Worm (Caenorhabditis elegans) whole organism, young adult: Measurements from ENCODE around the gene K09F6.10.

Experiments used
- C06A6.2 ChIP-seq: fragments of 200-800 bp; sonication (Bioruptor generic); conservative IDR thresholded peaks from 2 replicates; pipeline ENCODE4 v1.3.6; 2022; ENCODE audit warnings: missing genetic modification characterization, missing compliant biosample characterization
- D2030.7 ChIP-seq: fragments of 200-800 bp; sonication (Bioruptor generic); IDR thresholded peaks from 2 replicates; pipeline ENCODE4 v1.3.6; 2022; ENCODE audit warnings: missing genetic modification reagents, missing genetic modification characterization, missing compliant biosample characterization
- F23B12.7 ChIP-seq: sonication (generic microtip); optimal IDR thresholded peaks from 2 replicates; lab custom pipeline; 2017; ENCODE audit warnings: missing genetic modification characterization, mild to moderate bottlenecking, missing compliant biosample characterization, antibody characterized with exemption, moderate library complexity; ENCODE audit not compliant: insufficient read depth
- F37B4.10 ChIP-seq: fragments of 200-800 bp; sonication (Bioruptor generic); IDR thresholded peaks from 2 replicates; pipeline ENCODE4 v1.3.6; 2022; ENCODE audit warnings: missing genetic modification characterization, missing compliant biosample characterization
- F52B5.7 ChIP-seq: sonication (generic microtip); optimal IDR thresholded peaks from 2 replicates; lab custom pipeline; 2016; ENCODE audit warnings: mild to moderate bottlenecking, missing genetic modification characterization, missing compliant biosample characterization
- F57C9.4 ChIP-seq: sonication (generic microtip); optimal IDR thresholded peaks from 2 replicates; lab custom pipeline; 2017; ENCODE audit warnings: mild to moderate bottlenecking, missing genetic modification characterization, missing compliant biosample characterization
- Y95B8A.8 ChIP-seq: fragments of 200-800 bp; sonication (Bioruptor generic); IDR thresholded peaks from 2 replicates; pipeline ENCODE4 v1.3.6; 2022; ENCODE audit warnings: missing genetic modification reagents, missing genetic modification characterization, missing compliant biosample characterization
- ama-1 ChIP-seq, 3 experiments: fragments of 150-350 bp in 1 of 3; sonication (generic microtip) in 2 of 3; optimal IDR thresholded peaks; 2 replicates each; lab custom pipeline; 2014 to 2018; ENCODE audit warnings: missing biosample characterization in 2 of 3, missing genetic modification characterization in 2 of 3, missing genetic modification reagents in 2 of 3
- atf-7 ChIP-seq: sonication (generic microtip); optimal IDR thresholded peaks from 2 replicates; lab custom pipeline; 2017; ENCODE audit warnings: mild to moderate bottlenecking, missing genetic modification characterization, missing compliant biosample characterization
- bed-1 ChIP-seq: fragments of 200-800 bp; sonication (Bioruptor generic); IDR thresholded peaks from 2 replicates; pipeline ENCODE4 v1.3.6; 2022; ENCODE audit warnings: missing genetic modification reagents, missing genetic modification characterization, missing compliant biosample characterization
- die-1 ChIP-seq: sonication (generic microtip); optimal IDR thresholded peaks from 2 replicates; lab custom pipeline; 2016; ENCODE audit warnings: missing genotype, mild to moderate bottlenecking, missing genetic modification characterization, missing compliant biosample characterization
- dpff-1 ChIP-seq: sonication (generic microtip); optimal IDR thresholded peaks from 2 replicates; lab custom pipeline; 2017; ENCODE audit warnings: mild to moderate bottlenecking, missing genetic modification characterization, missing compliant biosample characterization
- egl-18 ChIP-seq: fragments of 200-800 bp; sonication (Bioruptor generic); IDR thresholded peaks from 2 replicates; pipeline ENCODE4 v1.3.6; 2022; ENCODE audit warnings: missing genetic modification reagents, missing genetic modification characterization, missing compliant biosample characterization
- ekl-4 ChIP-seq: fragments of 200-800 bp; sonication (Bioruptor generic); IDR thresholded peaks from 2 replicates; pipeline ENCODE4 v1.3.6; 2022; ENCODE audit warnings: missing genetic modification reagents, missing genetic modification characterization, missing compliant biosample characterization
- fkh-3 ChIP-seq: sonication (generic microtip); optimal IDR thresholded peaks from 2 replicates; lab custom pipeline; 2016; ENCODE audit warnings: mild to moderate bottlenecking, missing genetic modification characterization, missing compliant biosample characterization
- gei-17 ChIP-seq: fragments of 200-800 bp; sonication (Bioruptor generic); optimal IDR thresholded peaks from 2 replicates; lab custom pipeline; 2018; ENCODE audit warnings: mild to moderate bottlenecking, missing genetic modification characterization, missing compliant biosample characterization
- hrde-1 ChIP-seq: sonication (generic microtip); optimal IDR thresholded peaks from 2 replicates; lab custom pipeline; 2016; ENCODE audit warnings: missing genetic modification characterization, mild to moderate bottlenecking, missing compliant biosample characterization, moderate library complexity, missing genotype, missing genetic modification reagents, borderline replicate concordance
- hsf-1 ChIP-seq: fragments of 200-800 bp; sonication (Bioruptor generic); IDR thresholded peaks from 2 replicates; pipeline ENCODE4 v1.3.6; 2022; ENCODE audit warnings: missing genetic modification reagents, missing genetic modification characterization, missing compliant biosample characterization
- lin-26 ChIP-seq: fragments of 200-800 bp; sonication (Bioruptor generic); IDR thresholded peaks from 2 replicates; pipeline ENCODE4 v1.3.6; 2022; ENCODE audit warnings: missing genetic modification reagents, missing genetic modification characterization, missing compliant biosample characterization
- lin-54 ChIP-seq: fragments of 200-800 bp; sonication (Bioruptor generic); optimal IDR thresholded peaks from 2 replicates; lab custom pipeline; 2018; ENCODE audit warnings: mild to moderate bottlenecking, missing genetic modification characterization, missing compliant biosample characterization
- lsy-27 ChIP-seq: sonication (generic microtip); optimal IDR thresholded peaks from 2 replicates; lab custom pipeline; 2017; ENCODE audit warnings: missing genetic modification characterization, mild to moderate bottlenecking, missing compliant biosample characterization, antibody characterized with exemption, missing genotype, borderline replicate concordance; ENCODE audit not compliant: insufficient read depth
- madf-10 ChIP-seq: sonication (generic microtip); optimal IDR thresholded peaks from 2 replicates; lab custom pipeline; 2016; ENCODE audit warnings: mild to moderate bottlenecking, missing genetic modification characterization, missing compliant biosample characterization
- mxl-1 ChIP-seq: sonication (generic microtip); optimal IDR thresholded peaks from 2 replicates; lab custom pipeline; 2016; ENCODE audit warnings: missing genetic modification characterization, missing compliant biosample characterization
- nfya-1 ChIP-seq: sonication (generic microtip); optimal IDR thresholded peaks from 2 replicates; lab custom pipeline; 2017; ENCODE audit warnings: antibody characterized with exemption, missing compliant biosample characterization, missing genetic modification characterization, borderline replicate concordance; ENCODE audit not compliant: insufficient read depth
- nfyb-1 ChIP-seq: fragments of 200-800 bp; sonication (Bioruptor generic); IDR thresholded peaks from 2 replicates; pipeline ENCODE4 v1.3.6; 2022; ENCODE audit warnings: missing genetic modification reagents, missing genetic modification characterization, missing compliant biosample characterization
- nhr-27 ChIP-seq: fragments of 200-800 bp; sonication (Bioruptor generic); optimal IDR thresholded peaks from 2 replicates; lab custom pipeline; 2018; ENCODE audit warnings: mild to moderate bottlenecking, missing genetic modification characterization, moderate library complexity, missing compliant biosample characterization
- nhr-80 ChIP-seq: sonication (generic microtip); optimal IDR thresholded peaks from 2 replicates; lab custom pipeline; 2016; ENCODE audit warnings: missing genetic modification characterization, missing compliant biosample characterization
- repo-1 ChIP-seq: sonication (generic microtip); optimal IDR thresholded peaks from 2 replicates; lab custom pipeline; 2017; ENCODE audit warnings: mild to moderate bottlenecking, missing genetic modification characterization, missing compliant biosample characterization
- sdz-38 ChIP-seq: sonication (generic microtip); optimal IDR thresholded peaks from 2 replicates; lab custom pipeline; 2016; ENCODE audit warnings: missing genotype, missing genetic modification characterization, missing compliant biosample characterization
- sea-2 ChIP-seq: fragments of 200-800 bp; sonication (Bioruptor generic); IDR thresholded peaks from 2 replicates; pipeline ENCODE4 v1.3.6; 2022; ENCODE audit warnings: missing genetic modification characterization, missing compliant biosample characterization
- snpc-1.3 ChIP-seq: sonication (generic microtip); optimal IDR thresholded peaks from 2 replicates; lab custom pipeline; 2017; ENCODE audit warnings: missing genetic modification characterization, mild to moderate bottlenecking, missing compliant biosample characterization, antibody characterized with exemption, moderate library complexity, missing genotype, missing genetic modification reagents; ENCODE audit not compliant: insufficient read depth
- xnd-1 ChIP-seq: sonication (generic microtip); optimal IDR thresholded peaks from 2 replicates; lab custom pipeline; 2016; ENCODE audit warnings: missing genotype, missing genetic modification reagents, missing genetic modification characterization, missing compliant biosample characterization
- zim-3 ChIP-seq: sonication (generic microtip); optimal IDR thresholded peaks from 2 replicates; lab custom pipeline; 2017; ENCODE audit warnings: mild to moderate bottlenecking, missing genetic modification characterization, moderate library complexity, missing compliant biosample characterization
- ztf-18 ChIP-seq: sonication (generic microtip); optimal IDR thresholded peaks from 2 replicates; lab custom pipeline; 2016; ENCODE audit warnings: missing genotype, mild to moderate bottlenecking, missing genetic modification characterization, missing compliant biosample characterization
- ztf-26 ChIP-seq: sonication (generic microtip); optimal IDR thresholded peaks from 2 replicates; lab custom pipeline; 2017; ENCODE audit warnings: missing genetic modification characterization, missing compliant biosample characterization

Gene K09F6.10

ce11 chrII:2298742-2299141 lies 10.1 kb upstream of the K09F6.10 start, which contains the start of gene B0281.4 (continued):
- no peak for TF ChIP-seq snpc-1.3 (tag; lab: Kevin White, UChicago)

- TF ChIP-seq nfyb-1 (GFP tag; lab: Robert Waterston, UW), result no peak
- no peak for TF ChIP-seq atf-7 (tag; lab: Kevin White, UChicago)
- TF ChIP-seq ztf-18 (tag; lab: Kevin White, UChicago), result no peak
- TF ChIP-seq sdz-38 (tag; lab: Kevin White, UChicago), result no peak
- TF ChIP-seq C06A6.2 (GFP tag; lab: Robert Waterston, UW), result no peak
- TF ChIP-seq die-1 (tag; lab: Kevin White, UChicago), result no peak
- no peak for TF ChIP-seq snpc-1.3 (tag; lab: Kevin White, UChicago)
- no peak for TF ChIP-seq lin-26 (GFP tag; lab: Robert Waterston, UW)
- no peak for TF ChIP-seq fkh-3 (tag; lab: Kevin White, UChicago)
- no peak for TF ChIP-seq F23B12.7 (tag; lab: Kevin White, UChicago)
- TF ChIP-seq ztf-26 (tag; lab: Kevin White, UChicago), result no peak
- TF ChIP-seq bed-1, result no peak
- no peak for TF ChIP-seq Y95B8A.8 (GFP tag; lab: Robert Waterston, UW)
- TF ChIP-seq hrde-1 (tag; lab: Kevin White, UChicago), result no peak
- TF ChIP-seq egl-18, result no peak
Observed at ce11 chrII:2295817-2296315, 7.2 kb upstream of the K09F6.10 start, which contains the start of gene fbxc-25. fbxc-25 (minus strand) TSS chrII:2296265.

ce11 chrII:2292549-2292948 lies 3.9 kb upstream of the K09F6.10 start:
- peak; percentile 48 for TF ChIP-seq nhr-80 (tag; lab: Kevin White, UChicago)
- no peak for TF ChIP-seq ekl-4 (GFP tag; lab: Robert Waterston, UW)
- TF ChIP-seq nhr-27 (tag; lab: Kevin White, UChicago), result no peak
- no peak for TF ChIP-seq F52B5.7 (tag; lab: Kevin White, UChicago)
- no peak for TF ChIP-seq gei-17 (GFP tag; lab: Kevin White, UChicago)
- no peak for TF ChIP-seq mxl-1 (tag; lab: Kevin White, UChicago)
- no peak for TF ChIP-seq D2030.7 (GFP tag; lab: Robert Waterston, UW)
- TF ChIP-seq lin-54, result no peak

- TF ChIP-seq ama-1 (optimal IDR thresholded peaks at IDR 0.05; lab: Kevin White, UChicago), result no peak
- no peak for TF ChIP-seq ama-1 (GFP tag; optimal IDR thresholded peaks at IDR 0.05; lab: Kevin White, UChicago)
- TF ChIP-seq lsy-27 (tag; lab: Kevin White, UChicago), result no peak
- no peak for TF ChIP-seq F37B4.10 (GFP tag; lab: Robert Waterston, UW)
- no peak for TF ChIP-seq zim-3
- no peak for TF ChIP-seq F52B5.7 (tag; lab: Kevin White, UChicago)
- no peak for TF ChIP-seq xnd-1
- no peak for TF ChIP-seq madf-10 (tag; lab: Kevin White, UChicago)
- no peak for TF ChIP-seq sea-2 (GFP tag; lab: Robert Waterston, UW)
- TF ChIP-seq F57C9.4 (tag; lab: Kevin White, UChicago), result no peak
- no peak for TF ChIP-seq hsf-1
- no peak for TF ChIP-seq dpff-1
- TF ChIP-seq nfya-1 (tag; lab: Kevin White, UChicago), result no peak
- no peak for TF ChIP-seq C06A6.2 (GFP tag; lab: Robert Waterston, UW)
- TF ChIP-seq repo-1 (tag; lab: Kevin White, UChicago), result no peak
Observed at ce11 chrII:2292027-2292426, 3.3 kb upstream of the K09F6.10 start, which contains the start of gene K09F6.7. K09F6.7 (minus strand) TSS chrII:2292127.
